Worm (Caenorhabditis elegans) whole organism, young adult: ENCODE measurements around the gene pud-3.

Experiments
- B0019.2 ChIP-seq: fragments of 200-800 bp; sonication (Bioruptor generic); conservative IDR thresholded peaks from 2 replicates; pipeline ENCODE4 v1.3.6; 2022; ENCODE audit warnings: missing genetic modification reagents, missing genetic modification characterization, missing compliant biosample characterization
- B0261.1 ChIP-seq: sonication (generic microtip); optimal IDR thresholded peaks from 2 replicates; lab custom pipeline; 2016; ENCODE audit warnings: mild to moderate bottlenecking, missing genetic modification characterization, moderate library complexity, missing compliant biosample characterization
- C17E4.6 ChIP-seq: fragments of 200-800 bp; sonication (Bioruptor generic); IDR thresholded peaks from 2 replicates; pipeline ENCODE4 v1.3.6; 2022; ENCODE audit warnings: missing genetic modification reagents, missing genetic modification characterization, missing compliant biosample characterization
- D2030.7 ChIP-seq: fragments of 200-800 bp; sonication (Bioruptor generic); IDR thresholded peaks from 2 replicates; pipeline ENCODE4 v1.3.6; 2022; ENCODE audit warnings: missing genetic modification reagents, missing genetic modification characterization, missing compliant biosample characterization
- F23B12.7 ChIP-seq: sonication (generic microtip); optimal IDR thresholded peaks from 2 replicates; lab custom pipeline; 2017; ENCODE audit warnings: missing genetic modification characterization, mild to moderate bottlenecking, missing compliant biosample characterization, antibody characterized with exemption, moderate library complexity; ENCODE audit not compliant: insufficient read depth
- F52B5.7 ChIP-seq: sonication (generic microtip); optimal IDR thresholded peaks from 2 replicates; lab custom pipeline; 2016; ENCODE audit warnings: mild to moderate bottlenecking, missing genetic modification characterization, missing compliant biosample characterization
- K12H6.12 ChIP-seq: fragments of 200-800 bp; sonication (Bioruptor generic); optimal IDR thresholded peaks from 2 replicates; lab custom pipeline; 2018; ENCODE audit warnings: mild to moderate bottlenecking, missing genetic modification characterization, missing compliant biosample characterization
- T07F8.4 ChIP-seq: sonication (generic microtip); optimal IDR thresholded peaks from 2 replicates; lab custom pipeline; 2016; ENCODE audit warnings: mild to moderate bottlenecking, missing genetic modification characterization, moderate library complexity, missing compliant biosample characterization
- T26A5.8 ChIP-seq: sonication (generic microtip); optimal IDR thresholded peaks from 2 replicates; lab custom pipeline; 2016; ENCODE audit warnings: missing genetic modification characterization, missing compliant biosample characterization
- Y79H2A.3 ChIP-seq: fragments of 200-800 bp; sonication (Bioruptor generic); conservative IDR thresholded peaks from 2 replicates; pipeline ENCODE4 v1.3.6; 2022; ENCODE audit warnings: missing genetic modification reagents, missing genetic modification characterization, missing compliant biosample characterization
- Y95B8A.8 ChIP-seq: fragments of 200-800 bp; sonication (Bioruptor generic); IDR thresholded peaks from 2 replicates; pipeline ENCODE4 v1.3.6; 2022; ENCODE audit warnings: missing genetic modification reagents, missing genetic modification characterization, missing compliant biosample characterization
- ZK185.1 ChIP-seq: sonication (generic microtip); optimal IDR thresholded peaks from 2 replicates; lab custom pipeline; 2016; ENCODE audit warnings: mild to moderate bottlenecking, missing genetic modification characterization, missing compliant biosample characterization; ENCODE audit not compliant: poor library complexity, severe bottlenecking
- aptf-2 ChIP-seq: fragments of 200-800 bp; sonication (Bioruptor generic); conservative IDR thresholded peaks from 2 replicates; pipeline ENCODE4 v1.3.6; 2022; ENCODE audit warnings: missing genetic modification reagents, missing genetic modification characterization, missing compliant biosample characterization
- athp-1 ChIP-seq: sonication (generic microtip); optimal IDR thresholded peaks from 2 replicates; lab custom pipeline; 2017; ENCODE audit warnings: mild to moderate bottlenecking, missing genetic modification characterization, missing compliant biosample characterization
- attf-5 ChIP-seq: fragments of 200-800 bp; sonication (Bioruptor generic); optimal IDR thresholded peaks from 2 replicates; lab custom pipeline; 2018; ENCODE audit warnings: mild to moderate bottlenecking, missing genetic modification characterization, missing compliant biosample characterization
- bed-2 ChIP-seq: fragments of 200-800 bp; sonication (Bioruptor generic); IDR thresholded peaks from 2 replicates; pipeline ENCODE4 v1.3.6; 2022; ENCODE audit warnings: missing genetic modification reagents, missing genetic modification characterization, missing compliant biosample characterization
- cebp-1 ChIP-seq, 2 experiments: fragments of 200-800 bp in 1 of 2; sonication (Bioruptor generic) in 1 of 2; sonication (generic microtip) in 1 of 2; IDR thresholded peaks in 1 of 2; optimal IDR thresholded peaks in 1 of 2; 2 replicates each; pipeline versions ENCODE4 v1.3.6 to Lab custom; 2017 to 2022; ENCODE audit warnings: missing compliant biosample characterization in 2 of 2, missing genetic modification characterization in 2 of 2, mild to moderate bottlenecking in 1 of 2, missing genetic modification reagents in 1 of 2, moderate library complexity in 1 of 2
- dox-1 ChIP-seq: fragments of 200-800 bp; sonication (Bioruptor generic); IDR thresholded peaks from 2 replicates; pipeline ENCODE4 v1.3.6; 2022; ENCODE audit warnings: missing genetic modification reagents, missing genetic modification characterization, missing compliant biosample characterization
- dpl-1 ChIP-seq: fragments of 150-350 bp; optimal IDR thresholded peaks from 2 replicates; lab custom pipeline; 2014; ENCODE audit warnings: missing biosample characterization, missing genetic modification reagents, missing genetic modification characterization
- efl-1 ChIP-seq: fragments of 150-350 bp; optimal IDR thresholded peaks from 2 replicates; lab custom pipeline; 2014; ENCODE audit warnings: missing biosample characterization, missing genetic modification reagents, missing genetic modification characterization
- fkh-3 ChIP-seq: sonication (generic microtip); optimal IDR thresholded peaks from 2 replicates; lab custom pipeline; 2016; ENCODE audit warnings: mild to moderate bottlenecking, missing genetic modification characterization, missing compliant biosample characterization
- hmg-1.2 ChIP-seq: fragments of 200-800 bp; sonication (Bioruptor generic); IDR thresholded peaks from 2 replicates; pipeline ENCODE4 v1.3.6; 2022; ENCODE audit warnings: missing genetic modification reagents, missing genetic modification characterization, missing compliant biosample characterization
- hmg-20 ChIP-seq: fragments of 200-800 bp; sonication (Bioruptor generic); IDR thresholded peaks from 2 replicates; pipeline ENCODE4 v1.3.6; 2022; ENCODE audit warnings: missing genetic modification reagents, missing genetic modification characterization, missing compliant biosample characterization
- lag-1 ChIP-seq: fragments of 200-800 bp; sonication (Bioruptor generic); IDR thresholded peaks from 2 replicates; pipeline ENCODE4 v1.3.6; 2022; ENCODE audit warnings: missing genetic modification reagents, missing genetic modification characterization, missing compliant biosample characterization
- lin-26 ChIP-seq: fragments of 200-800 bp; sonication (Bioruptor generic); IDR thresholded peaks from 2 replicates; pipeline ENCODE4 v1.3.6; 2022; ENCODE audit warnings: missing genetic modification reagents, missing genetic modification characterization, missing compliant biosample characterization
- lsl-1 ChIP-seq: fragments of 200-800 bp; sonication (Bioruptor generic); optimal IDR thresholded peaks from 2 replicates; lab custom pipeline; 2018; ENCODE audit warnings: mild to moderate bottlenecking, missing genetic modification characterization, moderate library complexity, missing compliant biosample characterization
- madf-3 ChIP-seq: fragments of 200-800 bp; sonication (Bioruptor generic); IDR thresholded peaks from 2 replicates; pipeline ENCODE4 v1.3.6; 2022; ENCODE audit warnings: missing genetic modification reagents, missing genetic modification characterization, missing compliant biosample characterization
- madf-8 ChIP-seq: fragments of 200-800 bp; sonication (Bioruptor generic); conservative IDR thresholded peaks from 2 replicates; pipeline ENCODE4 v1.3.6; 2022; ENCODE audit warnings: missing genetic modification reagents, missing genetic modification characterization, missing compliant biosample characterization
- mcd-1 ChIP-seq: fragments of 200-800 bp; sonication (Bioruptor generic); IDR thresholded peaks from 2 replicates; pipeline ENCODE4 v1.3.6; 2022; ENCODE audit warnings: missing genetic modification reagents, missing genetic modification characterization, missing compliant biosample characterization
- nfya-1 ChIP-seq: sonication (generic microtip); optimal IDR thresholded peaks from 2 replicates; lab custom pipeline; 2017; ENCODE audit warnings: antibody characterized with exemption, missing compliant biosample characterization, missing genetic modification characterization, borderline replicate concordance; ENCODE audit not compliant: insufficient read depth
- nfya-2 ChIP-seq: fragments of 200-800 bp; sonication (Bioruptor generic); IDR thresholded peaks from 2 replicates; pipeline ENCODE4 v1.3.6; 2022; ENCODE audit warnings: missing genetic modification reagents, missing genetic modification characterization, missing compliant biosample characterization
- nhr-179 ChIP-seq: sonication (generic microtip); optimal IDR thresholded peaks from 2 replicates; lab custom pipeline; 2016; ENCODE audit warnings: mild to moderate bottlenecking, missing genetic modification characterization, missing compliant biosample characterization
- nhr-80 ChIP-seq: sonication (generic microtip); optimal IDR thresholded peaks from 2 replicates; lab custom pipeline; 2016; ENCODE audit warnings: missing genetic modification characterization, missing compliant biosample characterization
- pbrm-1 ChIP-seq: fragments of 200-800 bp; sonication (Bioruptor generic); IDR thresholded peaks from 2 replicates; pipeline ENCODE4 v1.3.6; 2022; ENCODE audit warnings: missing genetic modification reagents, missing genetic modification characterization, missing compliant biosample characterization
- pha-4 ChIP-seq: fragments of 150-350 bp; sonication (generic microtip); optimal IDR thresholded peaks from 2 replicates; lab custom pipeline; 2014; ENCODE audit warnings: missing biosample characterization, missing genetic modification reagents, missing genetic modification characterization
- sdz-38 ChIP-seq: sonication (generic microtip); optimal IDR thresholded peaks from 2 replicates; lab custom pipeline; 2016; ENCODE audit warnings: missing genotype, missing genetic modification characterization, missing compliant biosample characterization
- snpc-3.4 ChIP-seq: sonication (generic microtip); optimal IDR thresholded peaks from 2 replicates; lab custom pipeline; 2017; ENCODE audit warnings: missing genetic modification characterization, mild to moderate bottlenecking, missing compliant biosample characterization, antibody characterized with exemption, moderate library complexity, missing genotype, missing genetic modification reagents
- somi-1 ChIP-seq: fragments of 200-800 bp; sonication (Bioruptor generic); optimal IDR thresholded peaks from 2 replicates; lab custom pipeline; 2018; ENCODE audit warnings: mild to moderate bottlenecking, missing genetic modification characterization, missing compliant biosample characterization
- zfh-2 ChIP-seq: fragments of 200-800 bp; sonication (Bioruptor generic); conservative IDR thresholded peaks from 2 replicates; pipeline ENCODE4 v1.3.6; 2022; ENCODE audit warnings: missing genetic modification reagents, missing genetic modification characterization, missing compliant biosample characterization
- zim-3 ChIP-seq: sonication (generic microtip); optimal IDR thresholded peaks from 2 replicates; lab custom pipeline; 2017; ENCODE audit warnings: mild to moderate bottlenecking, missing genetic modification characterization, moderate library complexity, missing compliant biosample characterization
- ztf-25 ChIP-seq: fragments of 200-800 bp; sonication (Bioruptor generic); IDR thresholded peaks from 2 replicates; pipeline ENCODE4 v1.3.6; 2022; ENCODE audit warnings: missing genetic modification reagents, missing genetic modification characterization, missing compliant biosample characterization

pud-3 gene

DNA sequence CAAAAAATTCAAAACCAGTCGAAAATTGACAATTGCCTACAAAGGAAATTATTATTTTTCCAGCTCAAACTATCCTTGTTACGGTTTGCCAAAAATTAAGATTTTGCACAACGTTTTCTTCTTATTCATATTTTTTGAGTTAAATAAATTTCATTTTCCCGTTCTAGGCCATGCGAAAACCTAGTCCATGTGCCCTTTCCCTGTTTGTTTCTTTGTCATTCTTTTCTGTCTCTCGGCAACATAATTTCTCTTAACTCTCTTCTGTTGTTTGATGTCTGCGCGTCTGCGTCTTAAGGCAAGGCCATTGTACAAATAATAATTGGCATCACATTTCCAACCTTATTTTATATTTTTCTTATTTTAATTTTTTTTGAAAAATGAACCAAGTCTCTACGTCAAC, 43.5 kb downstream of the pud-3 start, which contains the start of gene nhr-228:
Gene nhr-228 (plus strand): TSS at position 261 of the 400 bp plus-strand sequence.
- TF ChIP-seq cebp-1 (GFP tag; IDR thresholded peaks at IDR 0.05; lab: Robert Waterston, UW): no peak
- peak; percentile 35 for TF ChIP-seq cebp-1 (tag; optimal IDR thresholded peaks at IDR 0.05; lab: Kevin White, UChicago)
- TF ChIP-seq nfya-1 (tag; lab: Kevin White, UChicago): no peak
- TF ChIP-seq B0261.1 (tag; lab: Kevin White, UChicago): no peak
- no peak for TF ChIP-seq lag-1 (GFP tag; lab: Robert Waterston, UW)
- TF ChIP-seq attf-5 (GFP tag; lab: Kevin White, UChicago): peak; percentile 66
- TF ChIP-seq nfya-2 (GFP tag; lab: Robert Waterston, UW): no peak
- TF ChIP-seq nhr-80 (tag; lab: Kevin White, UChicago): peak; percentile 68
- TF ChIP-seq hmg-1.2 (GFP tag; lab: Robert Waterston, UW): peak; percentile 70; the same call in 1 of the 2 replicates
- TF ChIP-seq dox-1 (GFP tag; lab: Robert Waterston, UW): no peak
- no peak for TF ChIP-seq aptf-2
- TF ChIP-seq lin-26 (GFP tag; lab: Robert Waterston, UW): no peak

DNA sequence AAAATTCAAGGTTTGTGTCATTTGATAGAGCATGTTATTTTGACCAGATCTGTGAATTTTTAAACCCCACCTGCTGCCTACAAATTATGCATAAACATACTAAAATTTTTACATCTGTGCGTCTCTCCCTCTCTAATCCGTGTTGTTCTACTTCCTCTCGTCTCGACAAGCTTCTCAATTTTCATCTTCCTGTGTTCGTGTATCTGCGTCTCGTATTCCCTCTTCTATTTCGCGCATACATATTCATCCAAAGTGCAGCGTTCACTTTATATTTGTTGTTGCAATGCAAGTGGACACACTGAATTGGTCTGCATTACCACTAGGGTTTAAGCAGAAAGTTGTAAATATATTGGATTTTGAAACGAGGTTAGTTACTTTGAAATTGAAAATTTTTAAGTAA, 46.4 kb downstream of the pud-3 start, which contains the start of gene fbxa-137:
Gene fbxa-137 (plus strand): TSS at position 274 of the 400 bp plus-strand sequence.
- TF ChIP-seq T26A5.8 (tag; lab: Kevin White, UChicago): no peak
- TF ChIP-seq hmg-1.2 (GFP tag; lab: Robert Waterston, UW): no peak
- no peak for TF ChIP-seq dpl-1 (GFP tag; lab: Kevin White, UChicago)
- no peak for TF ChIP-seq fkh-3
- no peak for TF ChIP-seq athp-1 (tag; lab: Kevin White, UChicago)
- TF ChIP-seq B0019.2 (GFP tag; lab: Robert Waterston, UW): no peak

DNA sequence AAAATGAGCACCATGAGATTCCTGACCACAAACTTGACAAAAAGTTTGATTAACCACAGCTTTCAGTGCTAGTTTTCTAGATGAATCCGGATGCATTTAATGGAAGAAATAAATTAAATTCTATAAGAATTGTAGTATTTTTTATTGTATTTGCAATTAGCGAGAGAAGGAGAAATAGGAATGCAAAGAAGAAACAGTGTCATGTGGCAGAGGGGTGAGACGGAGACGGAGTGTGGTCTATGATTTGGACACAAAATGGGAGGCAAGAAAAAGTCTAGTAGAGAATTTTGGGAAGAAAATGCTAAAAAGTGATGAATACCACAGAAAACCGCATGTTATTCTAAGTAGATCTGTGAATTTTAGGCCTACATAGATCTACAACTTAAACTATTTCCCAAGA, 46.9 kb downstream of the pud-3 start, which contains the start of gene nhr-59:
Gene nhr-59 (minus strand): TSS at position 214 of the 400 bp plus-strand sequence.
- no peak for TF ChIP-seq Y95B8A.8 (GFP tag; lab: Robert Waterston, UW)
- TF ChIP-seq nhr-80 (tag; lab: Kevin White, UChicago): peak; percentile 33

DNA sequence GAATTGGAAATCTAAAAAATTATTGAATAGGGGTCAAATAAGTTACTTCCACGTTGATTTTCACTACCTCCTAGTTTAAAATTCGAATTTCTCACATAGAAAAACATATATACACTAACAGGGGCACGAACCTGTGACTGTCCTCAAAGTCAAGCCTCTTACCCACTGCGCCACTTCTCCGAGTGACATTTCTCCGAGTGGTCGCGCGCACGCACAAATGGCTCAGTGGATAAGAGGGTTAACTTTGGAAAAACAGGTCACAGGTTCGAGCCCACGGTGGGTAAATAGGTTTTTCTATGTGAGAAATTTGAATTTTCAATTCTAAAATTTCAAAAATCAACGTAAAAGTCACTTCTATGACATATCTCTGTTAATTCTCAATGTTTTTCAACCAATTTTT, 47.7 kb downstream of the pud-3 start:
- TF ChIP-seq madf-8 (GFP tag; lab: Robert Waterston, UW) (no peak), hmg-1.2 (GFP tag; lab: Robert Waterston, UW) (peak; percentile 10; the same call in 1 of the 2 replicates), nhr-80 (tag; lab: Kevin White, UChicago) (no peak), efl-1 (peak; percentile 14), T07F8.4 (tag; lab: Kevin White, UChicago) (no peak), zim-3 (tag; lab: Kevin White, UChicago) (no peak), F52B5.7 (tag; lab: Kevin White, UChicago) (no peak), nhr-179 (tag; lab: Kevin White, UChicago) (no peak), pha-4 (tag; lab: Kevin White, UChicago) (no peak), zfh-2 (GFP tag; lab: Robert Waterston, UW) (no peak), K12H6.12 (no peak), snpc-3.4 (tag; lab: Kevin White, UChicago) (no peak), C17E4.6 (no peak), Y79H2A.3 (GFP tag; lab: Robert Waterston, UW) (no peak), sdz-38 (no peak), dpl-1 (GFP tag; lab: Kevin White, UChicago) (no peak), ztf-25 (no peak), lsl-1 (GFP tag; lab: Kevin White, UChicago) (no peak), B0019.2 (GFP tag; lab: Robert Waterston, UW) (no peak), hmg-20 (GFP tag; lab: Robert Waterston, UW) (no peak), mcd-1 (0 out of 2 replicates have a peak, but pooled peaks have one; percentile 29), pbrm-1 (GFP tag; lab: Robert Waterston, UW) (no peak), D2030.7 (GFP tag; lab: Robert Waterston, UW) (peak; percentile 21; the same call in 1 of the 2 replicates), F23B12.7 (tag; lab: Kevin White, UChicago) (no peak), somi-1 (GFP tag; lab: Kevin White, UChicago) (no peak), lin-26 (GFP tag; lab: Robert Waterston, UW) (no peak), ZK185.1 (tag; lab: Kevin White, UChicago) (no peak), madf-3 (no peak), bed-2 (GFP tag; lab: Robert Waterston, UW) (no peak)
